Worm (Caenorhabditis elegans): ENCODE measurements around the gene srv-2.

Gene srv-2

DNA sequence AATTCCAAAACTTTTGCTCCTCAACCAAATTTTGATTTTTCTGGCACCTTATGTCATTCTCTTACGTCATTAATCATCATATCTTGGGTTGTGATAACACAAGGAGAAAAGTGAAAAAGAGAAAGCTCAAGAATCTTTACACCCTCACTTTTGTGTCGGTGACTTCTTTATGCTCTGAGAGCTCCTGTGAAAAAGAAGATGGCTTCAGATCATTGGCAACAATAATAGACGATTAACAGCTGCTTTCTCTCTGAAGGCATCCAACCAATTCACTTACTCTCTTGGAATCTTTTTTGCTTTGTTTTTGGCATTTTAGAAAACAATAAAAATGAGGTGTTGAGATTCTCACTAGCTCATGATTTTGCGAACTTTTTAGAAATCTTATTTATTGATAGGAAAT is 32.6 kb downstream of the srv-2 start:
- TF ChIP-seq nhr-11 (tag; optimal IDR thresholded peaks at IDR 0.05), result peak; percentile 49
- TF ChIP-seq nfya-1 (tag; optimal IDR thresholded peaks at IDR 0.05; ENCODE audit: insufficient read depth), result peak; percentile 18
- no peak for TF ChIP-seq unc-39 (tag; optimal IDR thresholded peaks at IDR 0.05)

DNA sequence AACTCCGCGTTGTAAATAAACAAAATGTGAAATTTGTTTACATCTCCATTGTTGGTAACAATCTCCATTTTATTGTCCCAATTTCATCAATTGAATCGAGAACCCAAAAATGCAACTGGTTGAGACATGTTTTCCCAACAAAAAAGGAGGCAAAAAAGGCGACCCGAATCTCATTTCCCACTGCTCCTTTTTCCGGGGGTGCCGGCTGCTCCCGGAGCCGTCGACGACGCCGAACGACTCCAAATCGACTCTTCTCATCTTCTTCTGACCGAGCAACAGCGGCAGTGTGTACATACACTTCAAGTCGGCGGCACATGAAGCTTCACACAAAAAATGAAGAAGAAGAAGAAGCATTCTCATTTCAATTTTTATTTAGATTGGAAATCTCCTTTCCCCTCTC is 35.6 kb downstream of the srv-2 start:
- peak; percentile 9 for TF ChIP-seq fkh-10 (GFP tag; optimal IDR thresholded peaks at IDR 0.05)
- no peak for TF ChIP-seq fos-1 (tag; optimal IDR thresholded peaks at IDR 0.05)

DNA sequence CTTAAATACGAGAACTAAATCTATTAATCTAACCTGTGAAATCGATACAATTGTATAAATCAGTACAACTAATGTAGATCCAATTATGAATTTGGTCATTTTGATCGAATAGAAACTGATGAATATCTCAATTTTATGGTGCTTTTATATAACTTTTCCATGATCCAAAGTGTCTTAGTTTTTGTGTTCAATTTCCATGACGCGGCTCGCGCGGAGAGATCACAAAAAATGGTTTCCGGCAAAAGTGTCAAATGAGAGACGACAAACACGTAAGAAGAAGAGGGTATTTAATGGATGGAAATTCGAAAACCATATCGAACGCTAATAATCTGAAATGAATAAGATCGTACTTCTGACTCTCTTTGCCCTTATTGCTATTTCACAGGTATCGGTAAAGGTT is 37.5 kb downstream of the srv-2 start, which contains the start of the genes C06A1.6 and C06A1.7:
Gene C06A1.6, minus strand, starts transcription at position 101 of the 400 bp plus-strand sequence.
Gene C06A1.7, plus strand, starts transcription at position 314 of the 400 bp plus-strand sequence.
- TF ChIP-seq ceh-82 (tag; optimal IDR thresholded peaks at IDR 0.05), result no peak
- no peak for TF ChIP-seq aly-2 (tag; optimal IDR thresholded peaks at IDR 0.05)
- TF ChIP-seq pha-4 (tag; optimal IDR thresholded peaks at IDR 0.05), result no peak
- no peak for TF ChIP-seq eor-1 (tag; optimal IDR thresholded peaks at IDR 0.05)
- TF ChIP-seq pqm-1 (tag; optimal IDR thresholded peaks at IDR 0.05), result no peak
- TF ChIP-seq daf-12 (tag; optimal IDR thresholded peaks at IDR 0.05), result no peak
- no peak for TF ChIP-seq lin-15B (tag; optimal IDR thresholded peaks at IDR 0.05)
- no peak for TF ChIP-seq egl-27 (tag; optimal IDR thresholded peaks at IDR 0.05)
- TF ChIP-seq nhr-11 (tag; optimal IDR thresholded peaks at IDR 0.05), result no peak
- TF ChIP-seq fos-1 (tag; optimal IDR thresholded peaks at IDR 0.05), result no peak
- TF ChIP-seq ztf-4 (tag; optimal IDR thresholded peaks at IDR 0.05), result no peak
- no peak for TF ChIP-seq nhr-77 (tag; optimal IDR thresholded peaks at IDR 0.05)
- TF ChIP-seq hmg-11 (tag; optimal IDR thresholded peaks at IDR 0.05), result no peak
- no peak for TF ChIP-seq nhr-25 (tag; optimal IDR thresholded peaks at IDR 0.05)
- no peak for TF ChIP-seq nhr-12 (tag; optimal IDR thresholded peaks at IDR 0.05)
- no peak for TF ChIP-seq nhr-237 (tag; optimal IDR thresholded peaks at IDR 0.05)

DNA sequence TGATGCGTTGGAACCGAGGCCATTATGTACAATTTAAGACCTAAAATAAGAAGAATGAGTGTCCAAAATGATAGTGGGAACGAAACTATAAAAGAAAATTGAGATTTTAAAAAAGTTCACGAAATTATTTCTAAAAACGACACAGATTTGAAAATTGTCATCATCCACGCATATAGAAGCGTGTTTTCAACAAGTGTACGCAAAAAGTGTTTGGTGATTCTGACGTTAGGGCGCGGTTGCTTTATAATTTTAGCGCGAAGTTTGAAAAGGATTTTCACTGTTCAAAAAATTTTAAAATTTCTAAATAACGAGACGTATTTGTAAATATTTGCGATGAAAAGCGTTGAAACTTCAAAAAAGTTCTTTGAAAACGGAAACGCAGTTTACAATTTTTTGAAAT is 38.7 kb downstream of the srv-2 start, which contains the start of gene cdc-48.1:
Gene cdc-48.1, minus strand, starts transcription at position 40 of the 400 bp plus-strand sequence.
- TF ChIP-seq nhr-77 (tag; optimal IDR thresholded peaks at IDR 0.05) (peak; percentile 97), pha-4 (tag; optimal IDR thresholded peaks at IDR 0.05) (peak; percentile 100), eor-1 (tag; optimal IDR thresholded peaks at IDR 0.05) (peak in 1 of 2 experiments; percentile 62), mdl-1 (tag; optimal IDR thresholded peaks at IDR 0.05) (peak; percentile 94), unc-39 (tag; optimal IDR thresholded peaks at IDR 0.05) (peak; percentile 69), nfya-1 (tag; optimal IDR thresholded peaks at IDR 0.05; ENCODE audit: insufficient read depth) (peak; percentile 99), nhr-237 (tag; optimal IDR thresholded peaks at IDR 0.05) (peak; percentile 74), egl-5 (tag; optimal IDR thresholded peaks at IDR 0.05) (peak; percentile 97), ztf-11 (tag; optimal IDR thresholded peaks at IDR 0.05) (peak; percentile 54), skn-1 (tag; optimal IDR thresholded peaks at IDR 0.05) (peak; percentile 100), nhr-11 (tag; optimal IDR thresholded peaks at IDR 0.05) (peak; percentile 100), nhr-28 (tag; optimal IDR thresholded peaks at IDR 0.05) (peak; percentile 95), fkh-2 (tag; optimal IDR thresholded peaks at IDR 0.05) (peak; percentile 95), mml-1 (tag; optimal IDR thresholded peaks at IDR 0.05) (no peak), ceh-16 (tag; optimal IDR thresholded peaks at IDR 0.05) (peak; percentile 79), egl-27 (tag; optimal IDR thresholded peaks at IDR 0.05) (peak; percentile 99), aly-2 (tag; optimal IDR thresholded peaks at IDR 0.05) (peak; percentile 99), fkh-10 (GFP tag; optimal IDR thresholded peaks at IDR 0.05) (peak; percentile 100), lin-39 (tag; optimal IDR thresholded peaks at IDR 0.05) (peak; percentile 99), tbx-2 (tag; optimal IDR thresholded peaks at IDR 0.05) (peak; percentile 97), elt-1 (tag; optimal IDR thresholded peaks at IDR 0.05) (peak; percentile 97), R02D3.7 (tag; optimal IDR thresholded peaks at IDR 0.05) (peak; percentile 98), jun-1 (tag; optimal IDR thresholded peaks at IDR 0.05) (peak; percentile 99), ceh-9 (tag; optimal IDR thresholded peaks at IDR 0.05) (no peak), snpc-4 (tag; optimal IDR thresholded peaks at IDR 0.05) (peak; percentile 98), ama-1 (optimal IDR thresholded peaks at IDR 0.05) (peak; percentile 93), lin-15B (tag; optimal IDR thresholded peaks at IDR 0.05) (peak; percentile 100), nhr-23 (tag; optimal IDR thresholded peaks at IDR 0.05) (peak; percentile 100), fos-1 (tag; optimal IDR thresholded peaks at IDR 0.05) (peak; percentile 100), sea-2 (GFP tag; optimal IDR thresholded peaks at IDR 0.05) (peak; percentile 94), lsy-12 (tag; optimal IDR thresholded peaks at IDR 0.05) (peak; percentile 100), elt-2 (tag; optimal IDR thresholded peaks at IDR 0.05) (peak; percentile 97), nhr-12 (tag; optimal IDR thresholded peaks at IDR 0.05) (no peak), nhr-67 (tag; optimal IDR thresholded peaks at IDR 0.05) (peak; percentile 73), ZK546.5 (tag; optimal IDR thresholded peaks at IDR 0.05) (peak; percentile 80), nhr-76 (tag; optimal IDR thresholded peaks at IDR 0.05) (peak; percentile 94), ceh-28 (tag; optimal IDR thresholded peaks at IDR 0.05) (peak; percentile 98), hmg-11 (tag; optimal IDR thresholded peaks at IDR 0.05) (peak; percentile 98), zag-1 (tag; optimal IDR thresholded peaks at IDR 0.05) (peak; percentile 94), pqm-1 (tag; optimal IDR thresholded peaks at IDR 0.05) (peak; percentile 100), ceh-82 (tag; optimal IDR thresholded peaks at IDR 0.05) (peak; percentile 99), ztf-4 (tag; optimal IDR thresholded peaks at IDR 0.05) (peak; percentile 96), daf-12 (tag; optimal IDR thresholded peaks at IDR 0.05) (peak; percentile 96), nhr-25 (tag; optimal IDR thresholded peaks at IDR 0.05) (peak; percentile 100), nhr-43 (tag; optimal IDR thresholded peaks at IDR 0.05; ENCODE audit: poor library complexity, severe bottlenecking) (peak; percentile 99)

All from whole organism, L3 larva.